Worm (Caenorhabditis elegans): ENCODE measurements around the gene F58A4.1.

DNA sequence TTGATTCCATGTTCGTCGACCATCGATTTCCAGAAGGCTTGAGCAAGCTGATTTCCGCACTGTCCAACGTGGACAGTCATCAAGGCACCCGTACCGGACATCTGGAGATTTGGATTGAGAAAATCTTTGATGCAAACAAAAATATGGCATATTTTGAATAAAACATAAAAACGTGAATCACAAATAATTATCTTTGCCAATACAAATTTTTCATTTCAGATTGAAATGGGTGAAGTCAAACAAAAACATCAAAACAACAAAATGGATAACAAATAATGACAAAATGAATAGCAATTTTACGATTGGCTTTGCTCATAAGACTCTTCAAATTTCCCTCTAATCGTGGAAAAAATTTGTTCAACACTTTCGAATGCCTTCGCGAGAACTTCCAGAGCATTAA lies 30.8 kb downstream of the F58A4.1 start, which contains the start of gene tbg-1:
- TF ChIP-seq ama-1 (optimal IDR thresholded peaks at IDR 0.05) = no peak
- no peak for TF ChIP-seq scrt-1 (GFP tag; IDR thresholded peaks at IDR 0.05)
- no peak for TF ChIP-seq hmbx-1 (tag; optimal IDR thresholded peaks at IDR 0.05)
- no peak for TF ChIP-seq aly-1 (tag; optimal IDR thresholded peaks at IDR 0.05)
- no peak for TF ChIP-seq ets-7 (tag; optimal IDR thresholded peaks at IDR 0.05)

All from whole organism, early embryonic.